Worm (Caenorhabditis elegans): ENCODE data around the gene srh-172.
A peak's percentile ranks its signal among the peaks of the same experiment; 100 is the strongest.

srh-172 gene

DNA sequence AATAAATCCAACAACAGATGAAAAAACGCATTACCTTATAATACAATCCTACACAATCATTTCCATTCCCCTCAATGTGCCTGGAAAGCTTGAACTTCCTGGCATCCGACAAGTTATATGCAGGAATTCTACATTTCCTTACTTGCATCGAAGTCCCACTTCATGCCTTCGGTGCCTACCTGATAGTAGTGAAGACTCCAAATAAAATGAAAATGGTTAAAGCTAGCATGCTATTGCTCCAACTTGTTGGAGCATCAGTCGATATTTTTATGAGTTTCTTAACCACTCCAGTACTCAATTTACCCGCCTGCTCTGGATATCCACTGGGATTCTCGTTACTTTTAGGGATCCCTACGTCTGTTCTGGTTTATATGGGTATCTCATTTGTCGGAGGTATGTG is 6.8 kb downstream of the srh-172 start, which contains the start of gene srh-171:
srh-171 (plus strand) TSS at position 75 of the 400 bp plus-strand sequence.
- TF ChIP-seq ama-1 (optimal IDR thresholded peaks at IDR 0.05) = peak; percentile 50
- TF ChIP-seq fkh-10 (GFP tag; optimal IDR thresholded peaks at IDR 0.05) = no peak
- TF ChIP-seq ceh-22 (tag; optimal IDR thresholded peaks at IDR 0.05) = no peak
- TF ChIP-seq ceh-2 (tag; optimal IDR thresholded peaks at IDR 0.05) = no peak

DNA sequence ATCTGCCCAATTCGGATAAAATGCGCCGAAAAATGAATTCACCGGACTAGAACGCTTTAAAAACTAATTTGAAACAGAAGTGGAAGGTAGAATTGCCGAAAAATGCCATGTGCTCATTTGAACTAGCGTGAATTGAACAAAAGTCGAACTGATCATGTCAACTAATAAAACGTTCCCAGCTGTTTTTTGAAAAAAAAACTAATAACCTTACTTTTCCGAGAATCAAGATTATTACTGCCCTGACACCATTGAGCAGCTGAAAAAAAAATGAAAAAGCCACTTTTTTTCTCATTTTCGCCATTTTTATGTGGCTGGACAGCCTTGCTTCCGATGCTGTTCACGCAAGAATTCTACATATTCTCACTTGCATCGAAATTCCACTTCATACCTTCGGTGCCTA is 14.1 kb downstream of the srh-172 start, which contains the start of gene srh-173:
srh-173 (plus strand) TSS at position 301 of the 400 bp plus-strand sequence.
- TF ChIP-seq ceh-45 (GFP tag; IDR thresholded peaks at IDR 0.05) = no peak
- no peak for TF ChIP-seq tbx-7 (tag; optimal IDR thresholded peaks at IDR 0.05)
- TF ChIP-seq rnt-1 (tag; optimal IDR thresholded peaks at IDR 0.05) = no peak
- TF ChIP-seq ceh-31 (tag; optimal IDR thresholded peaks at IDR 0.05) = no peak
- no peak for TF ChIP-seq unc-55 (GFP tag; optimal IDR thresholded peaks at IDR 0.05)
- TF ChIP-seq pax-1 (tag; optimal IDR thresholded peaks at IDR 0.05) = no peak
- TF ChIP-seq ztf-16 (tag; optimal IDR thresholded peaks at IDR 0.05) = no peak
- TF ChIP-seq elt-4 (tag; optimal IDR thresholded peaks at IDR 0.05) = no peak
- TF ChIP-seq pha-2 (tag; optimal IDR thresholded peaks at IDR 0.05) = no peak
- no peak for TF ChIP-seq sox-2 (GFP tag; IDR thresholded peaks at IDR 0.05)
- no peak for TF ChIP-seq syd-9 (tag; optimal IDR thresholded peaks at IDR 0.05)

DNA sequence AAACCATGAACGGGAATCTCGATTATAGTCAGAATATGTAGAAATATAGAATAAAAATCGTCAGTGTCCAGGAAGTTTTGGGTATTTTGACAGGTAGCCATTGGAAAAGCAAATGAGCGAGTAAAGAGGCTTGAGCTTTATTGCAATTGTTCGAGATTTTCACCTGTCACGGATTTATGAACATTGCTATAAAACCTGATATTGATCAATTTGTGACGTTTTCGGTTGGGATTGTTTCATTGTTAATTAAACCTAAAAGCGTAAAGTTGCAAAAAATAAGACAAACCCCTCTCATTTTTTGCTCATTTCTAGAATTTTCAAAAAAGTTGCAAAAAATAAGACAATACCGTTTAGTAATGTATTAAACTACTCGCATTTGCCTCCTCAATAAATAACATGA is 19.4 kb downstream of the srh-172 start, which contains the start of gene srh-183:
srh-183 (minus strand) TSS at position 101 of the 400 bp plus-strand sequence.
- no peak for TF ChIP-seq pha-2 (tag; optimal IDR thresholded peaks at IDR 0.05)
- TF ChIP-seq ceh-18 (tag; optimal IDR thresholded peaks at IDR 0.05) = no peak
- TF ChIP-seq K09A11.1 (tag; optimal IDR thresholded peaks at IDR 0.05; ENCODE audit: insufficient read depth) = no peak
- TF ChIP-seq rnt-1 (tag; optimal IDR thresholded peaks at IDR 0.05) = no peak
- TF ChIP-seq sox-2 (GFP tag; IDR thresholded peaks at IDR 0.05) = no peak

DNA sequence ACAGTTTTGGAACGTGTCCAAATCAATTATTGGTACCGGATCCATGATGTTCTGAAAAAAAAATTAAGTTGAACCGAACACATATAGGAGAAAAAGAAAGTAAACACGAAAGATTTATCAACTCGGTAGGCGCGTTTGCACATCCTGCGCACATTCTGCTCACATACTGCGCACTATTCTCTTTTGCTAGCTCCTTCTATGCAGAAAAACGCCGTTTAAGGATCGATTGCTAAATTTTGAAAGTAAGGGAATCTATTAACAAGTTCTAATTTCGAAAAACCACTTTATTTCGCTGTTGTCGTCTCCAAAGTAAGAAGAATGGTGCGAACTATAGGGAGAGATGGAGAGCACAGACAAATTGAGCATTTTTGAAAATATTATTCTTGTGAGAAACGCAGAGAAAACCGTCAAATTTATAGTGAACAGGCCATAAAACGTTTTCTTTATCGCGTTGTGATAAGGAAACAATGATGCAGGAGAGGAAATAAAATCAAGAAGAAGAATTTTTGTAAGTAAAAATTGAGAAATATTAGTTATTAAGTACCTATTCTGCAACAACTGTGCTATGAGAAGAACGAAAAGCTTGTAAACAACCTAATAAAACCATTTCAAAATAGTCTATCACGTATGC is 23.1 kb downstream of the srh-172 start, which contains the start of gene Y60A3A.24:
Y60A3A.24 (minus strand) TSS at position 51 of the 631 bp plus-strand sequence.
- TF ChIP-seq lin-11 (tag; optimal IDR thresholded peaks at IDR 0.05) = no peak
- TF ChIP-seq sox-2 (GFP tag; IDR thresholded peaks at IDR 0.05) = no peak
- no peak for TF ChIP-seq sdc-2 (tag; optimal IDR thresholded peaks at IDR 0.05)
- TF ChIP-seq elt-4 (tag; optimal IDR thresholded peaks at IDR 0.05) = no peak
- TF ChIP-seq tbx-7 (tag; optimal IDR thresholded peaks at IDR 0.05) = no peak
- TF ChIP-seq ceh-9 (tag; optimal IDR thresholded peaks at IDR 0.05) = no peak
- TF ChIP-seq elt-2 (tag; optimal IDR thresholded peaks at IDR 0.05) = peak; percentile 70
- TF ChIP-seq eyg-1 (tag; optimal IDR thresholded peaks at IDR 0.05) = no peak

DNA sequence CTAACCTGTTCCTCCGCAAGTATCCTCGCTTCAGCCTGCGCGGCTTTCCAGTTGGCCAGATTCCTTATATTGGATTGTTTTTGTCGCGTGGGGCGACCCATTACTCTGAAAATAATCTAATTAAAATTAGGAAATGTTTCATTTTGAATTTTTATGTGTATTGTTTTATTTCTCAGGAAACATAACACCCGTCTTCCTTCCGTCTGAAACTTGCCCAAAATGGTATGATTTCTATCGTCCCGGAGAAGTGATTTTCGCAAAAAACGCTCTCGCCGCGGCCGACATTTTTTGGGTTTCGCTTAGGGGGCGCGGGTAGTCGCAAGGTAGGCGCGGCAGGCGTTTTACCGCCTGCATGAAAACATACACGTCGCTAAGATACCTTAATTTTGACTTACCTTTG is 27.4 kb downstream of the srh-172 start, which contains the start of gene clec-260:
clec-260 (minus strand) TSS at position 101 of the 400 bp plus-strand sequence.
- TF ChIP-seq ceh-9 (tag; optimal IDR thresholded peaks at IDR 0.05) = no peak
- TF ChIP-seq hlh-6 (tag; optimal IDR thresholded peaks at IDR 0.05) = no peak
- no peak for TF ChIP-seq syd-9 (tag; optimal IDR thresholded peaks at IDR 0.05)
- TF ChIP-seq unc-3 (GFP tag; conservative IDR thresholded peaks at IDR 0.05) = no peak
- no peak for TF ChIP-seq unc-3 (tag; optimal IDR thresholded peaks at IDR 0.05)
- no peak for TF ChIP-seq ceh-48 (tag; optimal IDR thresholded peaks at IDR 0.05)
- TF ChIP-seq ceh-24 (tag; optimal IDR thresholded peaks at IDR 0.05) = no peak
- no peak for TF ChIP-seq ceh-2 (tag; optimal IDR thresholded peaks at IDR 0.05)
- no peak for TF ChIP-seq unc-86 (tag; optimal IDR thresholded peaks at IDR 0.05)

DNA sequence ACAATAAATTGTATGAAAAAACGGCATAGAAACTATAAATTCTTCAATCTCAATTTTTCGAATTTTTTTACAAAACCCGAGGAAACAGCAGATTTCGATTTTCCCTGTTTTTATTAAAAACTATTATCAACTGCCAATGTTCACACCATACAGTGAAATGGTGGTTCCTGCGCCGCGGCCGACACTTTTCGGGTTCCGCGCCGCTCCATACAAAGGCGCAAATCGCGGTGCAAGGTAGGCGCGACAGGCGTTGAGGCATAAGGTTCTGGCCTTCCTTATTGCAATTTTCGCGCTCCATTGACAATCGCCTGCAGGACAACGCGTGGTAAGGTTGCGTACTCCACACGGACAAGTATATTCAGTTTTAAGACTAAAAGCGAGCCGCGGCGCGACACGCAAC is 27.9 kb downstream of the srh-172 start:
- no peak for TF ChIP-seq hlh-30 (tag; optimal IDR thresholded peaks at IDR 0.05; ENCODE audit: insufficient read depth)

DNA sequence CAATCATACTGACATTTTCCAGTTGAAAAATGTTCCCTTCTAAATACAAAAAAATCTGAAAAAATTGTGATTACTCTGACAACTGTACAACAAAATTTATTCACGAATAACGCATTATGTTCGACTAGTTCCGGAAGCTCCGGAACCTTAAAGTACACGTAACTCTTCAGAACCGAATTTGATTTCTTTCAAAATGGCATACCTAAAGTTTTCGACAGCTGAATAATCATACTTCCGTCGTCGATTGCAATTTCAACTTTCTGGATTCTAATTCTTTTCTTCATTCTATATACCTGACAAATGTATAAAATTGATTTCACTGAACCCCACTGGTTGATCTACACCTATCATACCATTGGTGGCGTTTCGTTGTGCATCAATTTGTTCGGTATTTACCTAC is 28.8 kb downstream of the srh-172 start, which contains the start of gene sri-67:
sri-67 (plus strand) TSS at position 301 of the 400 bp plus-strand sequence.
- no peak for TF ChIP-seq ceh-30 (tag; optimal IDR thresholded peaks at IDR 0.05)
- no peak for TF ChIP-seq fax-1 (tag; optimal IDR thresholded peaks at IDR 0.05)
- no peak for TF ChIP-seq unc-3 (GFP tag; conservative IDR thresholded peaks at IDR 0.05)
- no peak for TF ChIP-seq unc-3 (tag; optimal IDR thresholded peaks at IDR 0.05)
- TF ChIP-seq C38D4.7 (GFP tag; optimal IDR thresholded peaks at IDR 0.05) = no peak
- no peak for TF ChIP-seq zip-5 (tag; optimal IDR thresholded peaks at IDR 0.05)
- TF ChIP-seq unc-42 (tag; optimal IDR thresholded peaks at IDR 0.05) = no peak

All from whole organism, late embryonic.